Worm (Caenorhabditis elegans) whole organism, L2 larva: ENCODE data around the gene EGAP9.3.

ENCODE experiments used
- C34F6.9 ChIP-seq: fragments of 150-350 bp; optimal IDR thresholded peaks from 2 replicates; lab custom pipeline; 2014; ENCODE audit warnings: missing biosample characterization, missing genetic modification characterization
- ZK546.5 ChIP-seq: sonication (generic microtip); optimal IDR thresholded peaks from 2 replicates; lab custom pipeline; 2017; ENCODE audit warnings: missing biosample characterization, missing genetic modification characterization
- alr-1 ChIP-seq: fragments of 150-350 bp; optimal IDR thresholded peaks from 2 replicates; lab custom pipeline; 2014; ENCODE audit warnings: missing biosample characterization, missing genetic modification characterization
- aly-2 ChIP-seq: fragments of 150-350 bp; optimal IDR thresholded peaks from 2 replicates; lab custom pipeline; 2014; ENCODE audit warnings: missing biosample characterization, missing genetic modification characterization
- ceh-82 ChIP-seq: fragments of 150-350 bp; optimal IDR thresholded peaks from 2 replicates; lab custom pipeline; 2014; ENCODE audit warnings: missing biosample characterization, missing genetic modification characterization
- dmd-4 ChIP-seq: sonication (generic microtip); optimal IDR thresholded peaks from 2 replicates; lab custom pipeline; 2017; ENCODE audit warnings: missing biosample characterization, missing genetic modification characterization
- egl-27 ChIP-seq: sonication (generic microtip); optimal IDR thresholded peaks from 3 replicates; lab custom pipeline; 2017; ENCODE audit warnings: missing biosample characterization, missing genetic modification reagents, missing genetic modification characterization
- elt-1 ChIP-seq: fragments of 150-350 bp; optimal IDR thresholded peaks from 2 replicates; lab custom pipeline; 2014; ENCODE audit warnings: missing biosample characterization, missing genetic modification characterization
- fos-1 ChIP-seq: fragments of 150-350 bp; optimal IDR thresholded peaks from 2 replicates; lab custom pipeline; 2014; ENCODE audit warnings: missing biosample characterization, missing genetic modification characterization
- gmeb-1 ChIP-seq: fragments of 150-350 bp; optimal IDR thresholded peaks from 2 replicates; lab custom pipeline; 2014; ENCODE audit warnings: missing biosample characterization, missing genetic modification characterization
- lin-13 ChIP-seq: fragments of 150-350 bp; optimal IDR thresholded peaks from 2 replicates; lab custom pipeline; 2014; ENCODE audit warnings: missing biosample characterization, missing genetic modification reagents, missing genetic modification characterization
- lin-39 ChIP-seq: fragments of 150-350 bp; optimal IDR thresholded peaks from 2 replicates; lab custom pipeline; 2014; ENCODE audit warnings: missing biosample characterization, missing genetic modification reagents, missing genetic modification characterization
- lsy-2 ChIP-seq, 2 experiments: fragments of 150-350 bp in 1 of 2; sonication (generic microtip) in 1 of 2; optimal IDR thresholded peaks; 2 replicates each; lab custom pipeline; 2014 to 2017; ENCODE audit warnings: missing biosample characterization in 2 of 2, missing genetic modification characterization in 2 of 2
- mab-5 ChIP-seq: fragments of 150-350 bp; optimal IDR thresholded peaks from 2 replicates; lab custom pipeline; 2014; ENCODE audit warnings: missing biosample characterization, missing genetic modification characterization
- nhr-10 ChIP-seq: sonication (generic microtip); optimal IDR thresholded peaks from 2 replicates; lab custom pipeline; 2017; ENCODE audit warnings: missing biosample characterization, missing genetic modification characterization
- nhr-11 ChIP-seq: fragments of 150-350 bp; optimal IDR thresholded peaks from 2 replicates; lab custom pipeline; 2014; ENCODE audit warnings: missing biosample characterization, missing genetic modification characterization
- nhr-12 ChIP-seq: fragments of 150-350 bp; optimal IDR thresholded peaks from 2 replicates; lab custom pipeline; 2014; ENCODE audit warnings: missing biosample characterization, missing genetic modification characterization
- nhr-129 ChIP-seq: fragments of 150-350 bp; optimal IDR thresholded peaks from 2 replicates; lab custom pipeline; 2014; ENCODE audit warnings: missing biosample characterization, missing genetic modification characterization
- nhr-21 ChIP-seq: fragments of 150-350 bp; optimal IDR thresholded peaks from 2 replicates; lab custom pipeline; 2014; ENCODE audit warnings: missing biosample characterization, missing genetic modification characterization
- nhr-23 ChIP-seq: fragments of 150-350 bp; optimal IDR thresholded peaks from 2 replicates; lab custom pipeline; 2014; ENCODE audit warnings: missing biosample characterization, missing genetic modification reagents, missing genetic modification characterization
- nhr-237 ChIP-seq: fragments of 150-350 bp; optimal IDR thresholded peaks from 2 replicates; lab custom pipeline; 2014; ENCODE audit warnings: missing biosample characterization, missing genetic modification characterization
- nhr-25 ChIP-seq: fragments of 150-350 bp; sonication (generic microtip); optimal IDR thresholded peaks from 3 replicates; lab custom pipeline; 2014; ENCODE audit warnings: missing biosample characterization, missing genetic modification characterization
- nhr-6 ChIP-seq: fragments of 150-350 bp; optimal IDR thresholded peaks from 2 replicates; lab custom pipeline; 2014; ENCODE audit warnings: missing biosample characterization, missing genetic modification characterization
- peb-1 ChIP-seq: fragments of 150-350 bp; optimal IDR thresholded peaks from 2 replicates; lab custom pipeline; 2014; ENCODE audit warnings: missing biosample characterization, missing genetic modification characterization
- skn-1 ChIP-seq: sonication (generic microtip); optimal IDR thresholded peaks from 2 replicates; lab custom pipeline; 2017; ENCODE audit warnings: missing biosample characterization, missing genetic modification characterization
- sma-3 ChIP-seq: sonication (generic microtip); optimal IDR thresholded peaks from 2 replicates; lab custom pipeline; 2016; ENCODE audit warnings: missing genetic modification reagents, missing genetic modification characterization, missing compliant biosample characterization
- sma-9 ChIP-seq, 2 experiments: fragments of 150-350 bp in 1 of 2; sonication (generic microtip) in 1 of 2; optimal IDR thresholded peaks; 2 replicates each; lab custom pipeline; 2014 to 2016; ENCODE audit warnings: missing genetic modification characterization in 2 of 2, mild to moderate bottlenecking in 1 of 2, missing biosample characterization in 1 of 2, missing compliant biosample characterization in 1 of 2, missing genetic modification reagents in 1 of 2, moderate library complexity in 1 of 2
- unc-39 ChIP-seq: fragments of 150-350 bp; optimal IDR thresholded peaks from 2 replicates; lab custom pipeline; 2014; ENCODE audit warnings: missing biosample characterization, missing genetic modification characterization
- zag-1 ChIP-seq: fragments of 150-350 bp; optimal IDR thresholded peaks from 2 replicates; lab custom pipeline; 2014; ENCODE audit warnings: missing biosample characterization, missing genetic modification characterization
- ztf-1 ChIP-seq: fragments of 200-800 bp; sonication (Bioruptor generic); conservative IDR thresholded peaks from 2 replicates; pipeline ENCODE4 v1.3.6; 2022; ENCODE audit warnings: missing genetic modification characterization, missing compliant biosample characterization
- ztf-11 ChIP-seq: sonication (generic microtip); optimal IDR thresholded peaks from 2 replicates; lab custom pipeline; 2017; ENCODE audit warnings: missing biosample characterization, missing genetic modification characterization

The EGAP9.3 gene

DNA sequence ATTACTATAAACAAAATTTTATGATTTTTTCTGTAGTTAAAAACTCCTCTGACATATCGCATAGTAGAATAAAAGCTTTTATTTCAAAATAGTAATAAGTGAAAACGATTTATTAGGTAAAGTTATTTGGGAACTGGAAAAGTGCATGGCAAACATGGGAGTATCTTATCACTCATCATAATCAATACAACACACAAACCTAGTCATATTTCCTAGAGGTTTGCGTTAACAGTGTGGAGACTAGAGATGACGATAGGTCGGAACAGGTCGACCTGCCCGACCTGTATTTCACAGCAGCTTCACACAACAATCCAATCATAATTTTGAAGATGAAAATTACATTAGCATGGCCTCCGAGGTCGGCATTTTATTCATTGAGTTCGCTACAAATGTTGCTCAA is at the start of gene EGAP9.3:
Gene EGAP9.3, minus strand, starts transcription at position 131 of the 400 bp plus-strand sequence.
- TF ChIP-seq skn-1 (tag; lab: Kevin White, UChicago) (no peak), fos-1 (tag; lab: Kevin White, UChicago) (peak; percentile 74)

DNA sequence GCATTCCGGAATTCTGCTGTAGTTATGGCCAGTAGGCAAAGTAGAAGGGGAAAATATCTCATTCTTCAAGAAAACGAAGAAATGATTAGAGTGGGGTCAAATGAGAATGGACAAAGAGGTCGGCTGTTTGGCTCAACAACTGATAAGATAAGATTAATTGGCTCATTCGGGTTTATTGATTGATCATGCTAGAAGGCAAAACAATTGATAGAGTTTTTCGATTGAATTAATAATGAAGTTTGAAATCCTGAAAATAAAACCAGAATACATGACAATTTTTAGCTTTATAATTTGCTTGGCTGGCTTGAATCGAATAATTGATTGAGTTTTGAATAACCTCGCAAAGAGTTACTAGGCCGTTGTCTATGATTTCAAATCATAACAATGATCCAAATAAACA is 46.3 kb upstream of the EGAP9.3 start, which contains the start of gene ppt-1:
Gene ppt-1, minus strand, starts transcription at position 101 of the 400 bp plus-strand sequence.
- TF ChIP-seq egl-27 (tag; lab: Kevin White, UChicago) (no peak), aly-2 (no peak), mab-5 (tag; lab: Kevin White, UChicago) (no peak), lin-39 (no peak), nhr-23 (tag; lab: Kevin White, UChicago) (no peak), nhr-21 (tag; lab: Kevin White, UChicago) (no peak), dmd-4 (tag; lab: Kevin White, UChicago) (no peak), nhr-11 (tag; lab: Kevin White, UChicago) (no peak), alr-1 (no peak), ztf-1 (no peak)

ce11 chrV:6621894-6622293 is 42.0 kb upstream of the EGAP9.3 start, which contains the start of gene nhr-37:
Gene nhr-37, plus strand, starts transcription at chrV:6622194.
- TF ChIP-seq gmeb-1 (no peak), nhr-129 (tag; lab: Kevin White, UChicago) (no peak), sma-9 (GFP tag; optimal IDR thresholded peaks at IDR 0.05; lab: Kevin White, UChicago) (no peak), sma-9 (tag; optimal IDR thresholded peaks at IDR 0.05; lab: Kevin White, UChicago) (no peak), peb-1 (tag; lab: Kevin White, UChicago) (no peak), nhr-237 (tag; lab: Kevin White, UChicago) (no peak), ceh-82 (no peak), lin-13 (GFP tag; lab: Kevin White, UChicago) (no peak), zag-1 (no peak), nhr-10 (tag; lab: Kevin White, UChicago) (no peak), ztf-11 (tag; lab: Kevin White, UChicago) (no peak), lsy-2 (tag; optimal IDR thresholded peaks at IDR 0.05; lab: Kevin White, UChicago) (no peak)

- TF ChIP-seq ztf-1: no peak
- TF ChIP-seq C34F6.9 (tag; lab: Kevin White, UChicago): no peak
- no peak for TF ChIP-seq ZK546.5
- no peak for TF ChIP-seq nhr-237 (tag; lab: Kevin White, UChicago)
- no peak for TF ChIP-seq nhr-10 (tag; lab: Kevin White, UChicago)
- TF ChIP-seq sma-3 (GFP tag; lab: Kevin White, UChicago): peak; percentile 35
- TF ChIP-seq nhr-25 (tag; lab: Kevin White, UChicago): no peak
These were observed 40.9 kb upstream of the EGAP9.3 start for ce11 chrV:6620809-6621208.

DNA sequence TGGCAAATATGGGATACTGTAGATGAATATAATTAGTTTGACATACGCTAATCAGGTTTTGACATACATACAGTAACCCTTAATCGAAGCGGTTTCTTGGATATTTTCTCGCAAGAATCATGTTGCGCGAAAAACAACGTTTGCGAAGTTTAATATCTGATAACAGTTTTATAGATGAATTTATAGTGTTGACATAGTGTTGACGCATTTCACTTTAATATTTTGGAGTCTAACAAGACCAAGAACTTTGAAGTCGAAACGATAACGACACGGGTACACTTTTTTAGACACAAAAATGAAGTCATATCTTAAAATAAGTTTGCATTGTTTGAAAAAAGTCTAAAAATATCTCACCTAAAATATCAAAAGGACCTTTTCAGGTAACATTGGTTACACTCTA is 36.4 kb upstream of the EGAP9.3 start:
- TF ChIP-seq fos-1 (tag; lab: Kevin White, UChicago) (peak; percentile 31), peb-1 (tag; lab: Kevin White, UChicago) (no peak)

DNA sequence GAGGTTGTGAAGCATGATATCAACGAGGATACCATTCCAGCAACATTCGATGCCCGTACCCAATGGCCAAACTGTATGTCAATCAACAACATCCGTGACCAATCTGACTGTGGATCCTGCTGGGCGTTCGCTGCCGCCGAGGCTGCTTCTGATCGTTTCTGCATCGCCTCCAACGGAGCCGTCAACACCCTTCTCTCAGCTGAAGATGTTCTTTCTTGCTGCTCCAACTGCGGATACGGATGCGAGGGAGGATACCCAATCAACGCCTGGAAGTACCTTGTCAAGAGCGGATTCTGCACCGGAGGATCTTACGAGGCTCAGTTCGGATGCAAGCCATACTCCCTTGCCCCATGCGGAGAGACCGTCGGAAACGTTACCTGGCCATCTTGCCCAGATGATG is 35.0 kb upstream of the EGAP9.3 start:
- no peak for TF ChIP-seq unc-39 (tag; lab: Kevin White, UChicago)
- TF ChIP-seq nhr-21 (tag; lab: Kevin White, UChicago): no peak
- TF ChIP-seq lin-39: no peak
- TF ChIP-seq nhr-10 (tag; lab: Kevin White, UChicago): no peak
- no peak for TF ChIP-seq elt-1 (tag; lab: Kevin White, UChicago)
- no peak for TF ChIP-seq nhr-12 (tag; lab: Kevin White, UChicago)
- TF ChIP-seq C34F6.9 (tag; lab: Kevin White, UChicago): no peak
- no peak for TF ChIP-seq nhr-6 (tag; lab: Kevin White, UChicago)
- no peak for TF ChIP-seq nhr-25 (tag; lab: Kevin White, UChicago)
- TF ChIP-seq, all 48 proteins: peak for 0
